Worm (Caenorhabditis elegans) whole organism, mixed stage, embryonic: Measurements from ENCODE around the gene alx-1.

Experiments
- nhr-76 ChIP-seq: sonication (generic microtip); optimal IDR thresholded peaks from 2 replicates; lab custom pipeline; 2017; ENCODE audit warnings: missing biosample characterization, missing genetic modification characterization
- unc-62 ChIP-seq: fragments of 150-350 bp; optimal IDR thresholded peaks from 2 replicates; lab custom pipeline; 2014; ENCODE audit warnings: missing biosample characterization, missing genetic modification reagents, missing genetic modification characterization

DNA sequence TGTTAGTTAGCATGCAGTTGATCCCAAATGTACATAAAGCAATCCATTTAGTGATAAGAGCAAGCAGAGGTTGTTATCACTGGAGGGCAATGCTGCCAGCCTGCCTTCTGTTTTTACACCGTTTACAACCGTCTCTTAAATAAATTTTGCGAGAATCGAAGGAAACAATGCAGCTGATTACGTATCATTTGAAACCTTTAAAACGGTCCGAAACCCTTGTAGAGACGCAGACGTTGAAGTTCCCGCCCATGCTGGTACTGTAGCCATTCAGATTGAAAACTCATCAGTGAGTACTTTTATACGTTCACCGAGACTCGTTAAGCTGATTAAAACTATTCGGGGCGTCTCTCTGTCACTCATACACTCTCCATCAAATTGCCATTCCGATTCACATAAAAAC, 26.7 kb upstream of the alx-1 start:
- TF ChIP-seq unc-62 (GFP tag; lab: Kevin White, UChicago) (no peak), nhr-76 (tag; lab: Kevin White, UChicago) (no peak)
